Fruit fly (Drosophila melanogaster): ENCODE data around the gene Lint-O.

Gene Lint-O

DNA sequence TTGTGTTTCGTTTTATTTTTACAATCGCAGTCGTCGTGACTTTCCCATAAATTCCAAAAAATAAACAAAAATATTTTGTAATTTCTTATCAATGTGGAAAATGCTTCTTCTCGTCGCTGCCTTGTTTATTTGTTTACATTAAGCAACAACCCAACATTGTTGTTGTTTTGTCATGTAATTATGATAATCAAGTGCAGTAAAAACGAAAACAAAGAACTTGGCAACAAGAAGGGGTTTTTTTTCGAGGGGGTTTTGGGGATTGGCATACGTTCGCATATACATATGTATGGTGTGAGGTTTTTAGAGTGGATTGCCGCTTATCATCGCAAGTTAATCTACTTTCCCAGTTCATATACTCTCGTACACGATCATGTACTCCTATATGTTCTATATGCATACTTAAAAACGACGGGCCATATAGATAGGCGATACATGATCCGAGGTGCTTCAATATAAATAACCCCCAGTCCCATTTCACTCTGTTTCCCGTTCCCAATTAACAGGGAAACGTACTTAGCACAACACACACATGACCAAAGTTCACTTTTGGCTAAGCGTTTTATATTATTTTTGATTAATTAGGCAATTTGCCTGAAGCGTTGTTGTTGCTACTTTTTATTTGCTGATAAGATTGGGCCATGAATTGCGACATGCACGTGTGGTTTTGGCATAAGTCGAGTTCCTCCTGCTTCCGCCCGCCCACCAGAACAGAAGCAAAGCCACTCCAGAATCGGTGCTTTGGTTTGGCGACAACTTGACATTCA lies 44.8 kb upstream of the Lint-O start (continued):
- TF ChIP-seq grn (GFP tag; optimal IDR thresholded peaks at IDR 0.05): no peak
- no peak for TF ChIP-seq CG3726 (GFP tag; IDR thresholded peaks at IDR 0.05)
- peak; percentile 40; the same call in 1 of the 2 replicates for TF ChIP-seq vvl (GFP tag; IDR thresholded peaks at IDR 0.05)
- peak; percentile 23 for TF ChIP-seq CG11723 (GFP tag; optimal IDR thresholded peaks at IDR 0.05)
- TF ChIP-seq pho (GFP tag; optimal IDR thresholded peaks at IDR 0.05): no peak
- peak; percentile 28 for TF ChIP-seq lab (GFP tag; optimal IDR thresholded peaks at IDR 0.05)
- peak; percentile 72 for TF ChIP-seq Med (GFP tag)
- no peak for TF ChIP-seq btn (GFP tag; optimal IDR thresholded peaks at IDR 0.05)
- peak; percentile 11 for TF ChIP-seq Sox100B (GFP tag; optimal IDR thresholded peaks at IDR 0.05)
- TF ChIP-seq CG9727 (GFP tag; optimal IDR thresholded peaks at IDR 0.05): no peak
- TF ChIP-seq CG14710 (tag; optimal IDR thresholded peaks at IDR 0.05): no peak
- no peak for TF ChIP-seq Mrtf (GFP tag; IDR thresholded peaks at IDR 0.05)
- no peak for TF ChIP-seq vfl (GFP tag; optimal IDR thresholded peaks at IDR 0.05)
- peak; percentile 15 for TF ChIP-seq CG13424 (tag; optimal IDR thresholded peaks at IDR 0.05)
- peak; percentile 15 for TF ChIP-seq run (tag; optimal IDR thresholded peaks at IDR 0.05)
- TF ChIP-seq CG18476 (GFP tag; optimal IDR thresholded peaks at IDR 0.05): no peak
- no peak for TF ChIP-seq HHEX (GFP tag; optimal IDR thresholded peaks at IDR 0.05)
- TF ChIP-seq CG3838 (GFP tag; optimal IDR thresholded peaks at IDR 0.05): peak; percentile 37
- no peak for TF ChIP-seq CG11398 (GFP tag; optimal IDR thresholded peaks at IDR 0.05)
- no peak for TF ChIP-seq CG4730 (GFP tag; IDR thresholded peaks at IDR 0.05)

DNA sequence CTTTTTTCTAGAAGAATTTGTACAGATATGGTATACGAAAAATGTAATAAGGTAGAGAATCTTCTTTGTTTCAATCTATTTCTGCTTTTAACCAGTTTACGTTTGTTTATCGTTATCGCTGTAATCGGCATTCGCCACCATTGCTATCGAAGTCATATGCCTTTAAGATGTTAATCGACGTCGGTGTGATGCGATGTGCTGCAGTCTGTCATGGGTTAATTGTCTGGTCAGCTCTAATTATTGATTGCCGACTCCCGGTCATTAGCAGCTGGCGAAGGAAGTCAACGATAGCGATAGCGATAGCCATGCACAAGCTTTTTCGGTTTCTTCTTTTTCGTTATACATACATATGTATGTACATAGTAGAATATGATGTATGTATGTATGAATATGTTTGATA lies 43.0 kb upstream of the Lint-O start:
- peak; percentile 69 for TF ChIP-seq grn (GFP tag; optimal IDR thresholded peaks at IDR 0.05)
- TF ChIP-seq exex (tag; optimal IDR thresholded peaks at IDR 0.05): peak; percentile 33
- no peak for TF ChIP-seq Hmx (GFP tag; optimal IDR thresholded peaks at IDR 0.05)
- TF ChIP-seq trh (GFP tag; optimal IDR thresholded peaks at IDR 0.05): no peak
- no peak for TF ChIP-seq inv (GFP tag; IDR thresholded peaks at IDR 0.05; ENCODE audit: partially characterized antibody)
- no peak for TF ChIP-seq CG6791 (GFP tag; IDR thresholded peaks at IDR 0.05; ENCODE audit: partially characterized antibody)
- TF ChIP-seq lab (GFP tag; optimal IDR thresholded peaks at IDR 0.05): peak; percentile 35
- peak; percentile 31 for TF ChIP-seq gem (tag; optimal IDR thresholded peaks at IDR 0.05)
- TF ChIP-seq pfk (GFP tag; optimal IDR thresholded peaks at IDR 0.05): no peak
- TF ChIP-seq hbn (GFP tag; IDR thresholded peaks at IDR 0.05; ENCODE audit: partially characterized antibody): no peak

DNA sequence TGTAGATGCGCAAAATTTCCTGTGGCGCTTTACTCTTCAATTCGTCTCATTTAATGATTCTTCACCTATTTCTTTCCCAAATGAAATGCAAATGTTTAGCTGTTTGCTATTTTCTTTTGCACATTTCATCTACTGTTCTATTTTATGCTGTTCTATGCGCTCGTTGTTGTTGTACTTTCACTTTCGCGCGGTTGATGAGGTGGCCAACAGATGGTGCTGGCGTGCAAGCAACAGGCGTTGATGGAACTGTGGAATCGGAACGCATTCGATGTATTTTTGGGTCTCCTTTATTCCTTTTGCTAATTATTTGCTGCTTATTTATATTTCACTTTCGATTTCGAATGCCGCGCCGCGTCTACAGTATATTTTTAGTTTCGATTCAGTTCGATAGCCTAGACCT lies 42.5 kb upstream of the Lint-O start:
- no peak for TF ChIP-seq grau (tag; optimal IDR thresholded peaks at IDR 0.05)
- no peak for TF ChIP-seq Camta (GFP tag; optimal IDR thresholded peaks at IDR 0.05)
- no peak for TF ChIP-seq sr (GFP tag; IDR thresholded peaks at IDR 0.05)
- TF ChIP-seq CG34224 (GFP tag; IDR thresholded peaks at IDR 0.05; ENCODE audit: partially characterized antibody): no peak
- TF ChIP-seq CG3995 (GFP tag; optimal IDR thresholded peaks at IDR 0.05): no peak
- TF ChIP-seq CG31365 (tag; optimal IDR thresholded peaks at IDR 0.05): no peak
- TF ChIP-seq pfk (GFP tag; optimal IDR thresholded peaks at IDR 0.05): peak; percentile 78
- TF ChIP-seq Xrp1 (GFP tag; IDR thresholded peaks at IDR 0.05): no peak
- TF ChIP-seq bowl (GFP tag; IDR thresholded peaks at IDR 0.05): no peak
- TF ChIP-seq CG12236 (GFP tag; optimal IDR thresholded peaks at IDR 0.05): no peak
- TF ChIP-seq HLH54F (GFP tag; optimal IDR thresholded peaks at IDR 0.05): no peak
- peak; percentile 83 for TF ChIP-seq Blimp-1 (GFP tag; optimal IDR thresholded peaks at IDR 0.05)
- no peak for TF ChIP-seq CG10321 (GFP tag; IDR thresholded peaks at IDR 0.05)
- no peak for TF ChIP-seq CG4328 (GFP tag; optimal IDR thresholded peaks at IDR 0.05)
- TF ChIP-seq CTCF (GFP tag; optimal IDR thresholded peaks at IDR 0.05): peak; percentile 88
- TF ChIP-seq tin (GFP tag; optimal IDR thresholded peaks at IDR 0.05): no peak
- TF ChIP-seq sqz (GFP tag; optimal IDR thresholded peaks at IDR 0.05): no peak
- no peak for TF ChIP-seq CG12659 (GFP tag; optimal IDR thresholded peaks at IDR 0.05)
- TF ChIP-seq CG4404 (GFP tag; IDR thresholded peaks at IDR 0.05): no peak
- peak; percentile 12 for TF ChIP-seq scrt (GFP tag; optimal IDR thresholded peaks at IDR 0.05)
- peak; percentile 65 for TF ChIP-seq CG4360 (GFP tag; IDR thresholded peaks at IDR 0.05)
- no peak for TF ChIP-seq en (GFP tag; optimal IDR thresholded peaks at IDR 0.05)
